Worm (Caenorhabditis elegans): ENCODE measurements around the gene rnf-121.

Gene rnf-121

DNA sequence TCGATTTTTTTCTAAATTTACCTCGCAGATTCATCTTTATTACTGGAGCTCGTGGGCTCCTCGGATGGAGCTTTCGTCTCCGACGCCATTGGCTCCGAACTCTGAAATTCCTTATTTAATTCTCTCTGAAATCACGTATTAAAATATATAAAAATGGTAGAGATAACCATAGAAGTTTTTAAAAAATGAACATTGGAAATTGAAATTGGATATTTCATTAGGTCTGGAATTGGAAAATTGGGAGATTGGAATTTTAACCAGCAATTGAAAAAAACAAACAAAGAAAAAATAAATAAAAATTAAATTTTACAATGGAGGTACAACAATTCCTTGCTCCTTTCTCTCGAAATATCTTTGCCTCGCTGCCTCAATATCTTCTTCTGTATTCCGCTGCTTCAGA, 4.0 kb downstream of the rnf-121 start, which contains the start of gene rnf-5:
rnf-5 (minus strand) TSS at position 101 of the 400 bp plus-strand sequence.
- TF ChIP-seq nhr-237 (tag; optimal IDR thresholded peaks at IDR 0.05) (no peak), elt-3 (tag; optimal IDR thresholded peaks at IDR 0.05) (no peak), lsy-2 (tag; optimal IDR thresholded peaks at IDR 0.05) (no peak), unc-62 (GFP tag; optimal IDR thresholded peaks at IDR 0.05) (no peak), nhr-76 (tag; optimal IDR thresholded peaks at IDR 0.05) (no peak), pha-4 (tag; optimal IDR thresholded peaks at IDR 0.05) (no peak), mab-5 (tag; optimal IDR thresholded peaks at IDR 0.05) (no peak), ceh-83 (GFP tag; optimal IDR thresholded peaks at IDR 0.05) (no peak), M03D4.4 (tag; optimal IDR thresholded peaks at IDR 0.05) (no peak), unc-120 (tag; optimal IDR thresholded peaks at IDR 0.05; ENCODE audit: poor library complexity, severe bottlenecking) (no peak), ztf-11 (tag; optimal IDR thresholded peaks at IDR 0.05) (no peak), nhr-28 (tag; optimal IDR thresholded peaks at IDR 0.05) (no peak), mls-2 (tag; optimal IDR thresholded peaks at IDR 0.05) (no peak), bed-3 (GFP tag; optimal IDR thresholded peaks at IDR 0.05) (no peak)

DNA sequence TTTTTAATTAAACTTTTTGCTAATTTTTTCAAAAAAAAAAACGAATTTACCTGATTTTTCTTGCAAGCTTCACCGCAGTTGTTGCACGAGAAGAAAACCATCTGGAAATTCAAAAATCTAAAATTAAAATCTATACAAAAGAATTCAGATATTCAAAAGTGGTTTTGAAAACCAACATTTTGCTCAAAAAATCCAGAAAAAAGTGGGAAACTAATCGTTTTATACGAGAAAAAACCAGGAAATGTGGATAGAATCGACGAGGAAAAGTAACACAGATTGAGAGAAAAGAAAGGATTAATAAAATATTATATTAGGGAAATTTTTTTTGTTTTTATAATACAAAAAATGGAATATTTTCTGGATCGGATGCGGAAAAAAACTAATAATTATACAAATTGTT, 6.7 kb downstream of the rnf-121 start, which contains the start of gene C16C10.8:
C16C10.8 (minus strand) TSS at position 101 of the 400 bp plus-strand sequence.
- TF ChIP-seq ceh-43 (GFP tag; optimal IDR thresholded peaks at IDR 0.05) (no peak), elt-3 (tag; optimal IDR thresholded peaks at IDR 0.05) (no peak), drap-1 (GFP tag; optimal IDR thresholded peaks at IDR 0.05) (no peak), nhr-28 (tag; optimal IDR thresholded peaks at IDR 0.05) (no peak), blmp-1 (tag; optimal IDR thresholded peaks at IDR 0.05) (no peak), mep-1 (tag; optimal IDR thresholded peaks at IDR 0.05) (no peak), M03D4.4 (tag; optimal IDR thresholded peaks at IDR 0.05) (no peak), ham-2 (GFP tag; optimal IDR thresholded peaks at IDR 0.05) (no peak), zip-8 (tag; optimal IDR thresholded peaks at IDR 0.05) (no peak), snpc-4 (tag; optimal IDR thresholded peaks at IDR 0.05) (no peak), nhr-237 (tag; optimal IDR thresholded peaks at IDR 0.05) (no peak), flh-1 (GFP tag; optimal IDR thresholded peaks at IDR 0.05) (no peak), lin-13 (tag; optimal IDR thresholded peaks at IDR 0.05) (no peak), elt-1 (tag; optimal IDR thresholded peaks at IDR 0.05; ENCODE audit: borderline replicate concordance, insufficient read depth) (no peak), nhr-2 (tag; optimal IDR thresholded peaks at IDR 0.05) (no peak), mab-5 (tag; optimal IDR thresholded peaks at IDR 0.05) (no peak), bed-3 (GFP tag; optimal IDR thresholded peaks at IDR 0.05) (no peak), lin-32 (GFP tag; optimal IDR thresholded peaks at IDR 0.05) (no peak)

- no peak for TF ChIP-seq nhr-12 (tag; optimal IDR thresholded peaks at IDR 0.05)
- no peak for TF ChIP-seq mls-2 (tag; optimal IDR thresholded peaks at IDR 0.05)
- no peak for TF ChIP-seq ceh-83 (GFP tag; optimal IDR thresholded peaks at IDR 0.05)
- no peak for TF ChIP-seq pha-4 (tag; optimal IDR thresholded peaks at IDR 0.05)
- TF ChIP-seq ces-1 (GFP tag; optimal IDR thresholded peaks at IDR 0.05), result no peak
- no peak for TF ChIP-seq mep-1 (tag; optimal IDR thresholded peaks at IDR 0.05)
- TF ChIP-seq bed-3 (GFP tag; optimal IDR thresholded peaks at IDR 0.05), result no peak
- TF ChIP-seq sem-2 (GFP tag; optimal IDR thresholded peaks at IDR 0.05), result no peak
- no peak for TF ChIP-seq ceh-39 (tag; optimal IDR thresholded peaks at IDR 0.05)
- TF ChIP-seq elt-3 (tag; optimal IDR thresholded peaks at IDR 0.05), result no peak
- no peak for TF ChIP-seq flh-1 (GFP tag; optimal IDR thresholded peaks at IDR 0.05)
- no peak for TF ChIP-seq tbx-8 (GFP tag; optimal IDR thresholded peaks at IDR 0.05)
- TF ChIP-seq lin-13 (tag; optimal IDR thresholded peaks at IDR 0.05), result no peak
- no peak for TF ChIP-seq lin-32 (GFP tag; optimal IDR thresholded peaks at IDR 0.05)
- no peak for TF ChIP-seq cnd-1 (tag; optimal IDR thresholded peaks at IDR 0.05)
These were observed 9.8 kb downstream of the rnf-121 start, which contains the start of gene C01G12.16 for ce11 chrIII:4160937-4161336. Gene C01G12.16 (plus strand): TSS chrIII:4161237.

ce11 chrIII:4157298-4157697, 13.5 kb downstream of the rnf-121 start, which contains the start of gene C16C10.9:
Gene C16C10.9 (minus strand): TSS chrIII:4157398.
- TF ChIP-seq unc-39 (tag; optimal IDR thresholded peaks at IDR 0.05) (no peak), lsy-2 (tag; optimal IDR thresholded peaks at IDR 0.05) (no peak), tbx-8 (GFP tag; optimal IDR thresholded peaks at IDR 0.05) (no peak), drap-1 (GFP tag; optimal IDR thresholded peaks at IDR 0.05) (no peak), cnd-1 (tag; optimal IDR thresholded peaks at IDR 0.05) (no peak), M03D4.4 (tag; optimal IDR thresholded peaks at IDR 0.05) (no peak), elt-1 (tag; optimal IDR thresholded peaks at IDR 0.05; ENCODE audit: borderline replicate concordance, insufficient read depth) (no peak), ham-2 (GFP tag; optimal IDR thresholded peaks at IDR 0.05) (no peak), lin-13 (tag; optimal IDR thresholded peaks at IDR 0.05) (no peak), ces-1 (GFP tag; optimal IDR thresholded peaks at IDR 0.05) (no peak), sem-2 (GFP tag; optimal IDR thresholded peaks at IDR 0.05) (no peak)
